Fruit fly (Drosophila melanogaster): ENCODE results near the gene CG18628.

Gene CG18628

DNA sequence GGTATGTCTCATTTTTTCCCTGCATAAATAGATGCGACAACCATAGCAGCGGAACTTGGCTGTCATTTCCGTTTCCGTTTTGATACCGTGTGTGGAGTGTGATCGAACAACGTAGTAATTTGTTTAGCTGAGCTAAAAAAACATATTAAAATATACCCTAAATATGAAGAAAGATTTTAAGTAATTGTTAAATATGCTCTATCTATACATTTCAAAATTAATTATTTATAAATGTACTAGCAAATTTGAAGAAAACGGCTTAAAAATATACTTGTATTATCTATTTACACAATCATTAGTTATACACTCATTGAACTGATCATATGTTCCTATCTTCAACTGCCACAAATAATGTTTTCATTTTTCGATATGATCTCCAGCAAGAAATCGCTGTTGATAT, 13.3 kb upstream of the CG18628 start, which contains the start of gene CG34238:
Gene CG34238 (plus strand): TSS at position 301 of the 400 bp plus-strand sequence.
- no peak for TF ChIP-seq CG9139 (GFP tag; optimal IDR thresholded peaks at IDR 0.05)
- TF ChIP-seq pdm3 (GFP tag; optimal IDR thresholded peaks at IDR 0.05), result no peak
- no peak for TF ChIP-seq CG6276 (GFP tag; optimal IDR thresholded peaks at IDR 0.05)
- TF ChIP-seq vri (GFP tag; optimal IDR thresholded peaks at IDR 0.05), result no peak
- TF ChIP-seq CG1621 (tag; optimal IDR thresholded peaks at IDR 0.05), result no peak
- TF ChIP-seq spab (GFP tag; optimal IDR thresholded peaks at IDR 0.05), result no peak
- no peak for TF ChIP-seq Sox15 (GFP tag; optimal IDR thresholded peaks at IDR 0.05)
- no peak for TF ChIP-seq CG32006 (GFP tag; optimal IDR thresholded peaks at IDR 0.05)
- no peak for TF ChIP-seq CG6808 (GFP tag; optimal IDR thresholded peaks at IDR 0.05)
- no peak for TF ChIP-seq lz (GFP tag; optimal IDR thresholded peaks at IDR 0.05)
- no peak for TF ChIP-seq topi (GFP tag; optimal IDR thresholded peaks at IDR 0.05)
- TF ChIP-seq Lpt (GFP tag; optimal IDR thresholded peaks at IDR 0.05), result no peak
- TF ChIP-seq fd85E (GFP tag; optimal IDR thresholded peaks at IDR 0.05), result no peak
- TF ChIP-seq Hr4 (GFP tag; optimal IDR thresholded peaks at IDR 0.05), result no peak
- no peak for TF ChIP-seq ss (GFP tag; optimal IDR thresholded peaks at IDR 0.05)
- TF ChIP-seq CG6792 (GFP tag; optimal IDR thresholded peaks at IDR 0.05), result no peak
- no peak for TF ChIP-seq svp (GFP tag)
- no peak for TF ChIP-seq Sox102F (GFP tag; optimal IDR thresholded peaks at IDR 0.05)
- TF ChIP-seq Sox14 (GFP tag; optimal IDR thresholded peaks at IDR 0.05), result no peak
- no peak for TF ChIP-seq salr (GFP tag; optimal IDR thresholded peaks at IDR 0.05)

DNA sequence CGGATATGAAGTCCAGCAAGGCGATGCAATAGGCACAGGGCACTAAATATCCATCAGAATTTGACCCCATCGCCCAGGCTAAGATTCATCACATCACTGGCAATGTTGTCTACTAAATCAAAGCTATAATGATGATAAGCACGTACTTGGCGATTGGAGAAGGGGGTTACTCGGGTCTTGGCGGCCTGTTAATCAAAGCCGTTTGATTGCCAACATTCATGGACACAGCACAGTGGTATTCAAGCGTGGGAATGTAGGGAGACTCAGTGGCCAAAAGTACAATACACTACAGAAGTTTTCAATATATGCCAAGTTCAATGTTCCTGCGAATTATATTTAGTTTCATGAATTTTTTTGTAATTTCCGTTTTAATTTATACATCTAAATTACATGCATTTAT, 11.2 kb upstream of the CG18628 start, which contains the start of gene CG14151:
Gene CG14151 (minus strand): TSS at position 101 of the 400 bp plus-strand sequence.
- no peak for TF ChIP-seq CG16779 (tag; optimal IDR thresholded peaks at IDR 0.05)
- no peak for TF ChIP-seq CG6792 (GFP tag; optimal IDR thresholded peaks at IDR 0.05)
- TF ChIP-seq CG6163 (GFP tag; IDR thresholded peaks at IDR 0.05), result no peak
- no peak for TF ChIP-seq CG3032 (tag; optimal IDR thresholded peaks at IDR 0.05)
- TF ChIP-seq Sox15 (GFP tag; optimal IDR thresholded peaks at IDR 0.05), result no peak
- no peak for TF ChIP-seq CG8632 (GFP tag; optimal IDR thresholded peaks at IDR 0.05)
- TF ChIP-seq lz (GFP tag; optimal IDR thresholded peaks at IDR 0.05), result no peak
- TF ChIP-seq topi (GFP tag; optimal IDR thresholded peaks at IDR 0.05), result no peak
- TF ChIP-seq CG6854 (GFP tag; optimal IDR thresholded peaks at IDR 0.05), result no peak

DNA sequence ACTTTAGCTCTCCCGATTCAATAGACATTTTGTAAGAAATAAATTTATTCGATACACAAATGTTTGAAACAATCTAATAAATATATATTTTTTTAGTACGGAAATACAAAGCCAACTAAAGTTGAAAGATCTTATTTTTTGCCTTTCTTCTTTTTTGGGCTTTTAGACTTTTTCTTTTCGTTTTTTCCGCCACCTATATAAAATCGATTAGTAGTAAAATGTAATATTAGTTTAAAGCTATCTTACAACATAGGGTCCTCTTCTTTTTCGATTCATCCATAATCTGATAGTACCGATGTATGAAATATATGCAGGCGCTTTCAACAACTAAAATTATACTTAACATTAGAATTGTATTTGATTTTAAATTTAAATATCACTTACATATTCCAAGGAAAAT, 9.6 kb upstream of the CG18628 start, which contains the start of gene CG42536:
Gene CG42536 (minus strand): TSS at position 101 of the 400 bp plus-strand sequence.
- TF ChIP-seq Eip78C (GFP tag) (no peak), CG6276 (GFP tag; optimal IDR thresholded peaks at IDR 0.05) (no peak), CG15336 (GFP tag; IDR thresholded peaks at IDR 0.05) (no peak), CG9139 (GFP tag; optimal IDR thresholded peaks at IDR 0.05) (no peak), Met (GFP tag; optimal IDR thresholded peaks at IDR 0.05) (no peak), CG8119 (GFP tag; IDR thresholded peaks at IDR 0.05) (no peak), spab (GFP tag; optimal IDR thresholded peaks at IDR 0.05) (no peak), Sox102F (GFP tag; optimal IDR thresholded peaks at IDR 0.05) (no peak), CG34406 (GFP tag; optimal IDR thresholded peaks at IDR 0.05) (no peak), svp (GFP tag) (no peak), CG3919 (GFP tag; optimal IDR thresholded peaks at IDR 0.05) (no peak), vri (GFP tag; optimal IDR thresholded peaks at IDR 0.05) (no peak), acj6 (GFP tag; optimal IDR thresholded peaks at IDR 0.05) (no peak), CG10631 (GFP tag; optimal IDR thresholded peaks at IDR 0.05) (no peak), fd85E (GFP tag; optimal IDR thresholded peaks at IDR 0.05) (no peak), CG3032 (tag; optimal IDR thresholded peaks at IDR 0.05) (no peak), Lpt (GFP tag; optimal IDR thresholded peaks at IDR 0.05) (no peak), CG11762 (GFP tag; optimal IDR thresholded peaks at IDR 0.05; ENCODE audit: insufficient read depth) (no peak), net (GFP tag; optimal IDR thresholded peaks at IDR 0.05) (no peak)

DNA sequence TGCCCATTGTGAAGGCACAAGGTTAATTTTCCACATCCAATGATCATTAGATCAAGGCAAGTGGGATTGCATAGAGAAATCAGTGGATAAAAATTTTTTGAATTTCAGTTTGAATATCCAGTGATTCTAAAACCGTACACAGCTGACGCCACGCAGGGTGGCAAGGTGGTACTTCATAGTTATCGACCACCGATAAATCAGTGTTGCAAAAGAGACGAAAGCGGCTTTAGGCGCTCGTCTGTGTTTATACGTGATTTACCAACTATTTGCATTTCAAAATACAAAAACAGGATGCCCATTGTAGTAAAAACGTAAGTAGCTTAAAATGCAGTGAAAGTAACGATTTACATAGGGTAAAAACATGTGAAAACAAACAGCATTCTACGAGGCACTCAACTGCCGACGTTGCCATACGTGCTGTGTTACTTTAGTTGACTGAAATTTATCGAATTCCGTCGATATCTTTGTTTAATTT, 8.6 kb upstream of the CG18628 start, which contains the start of the genes CG42535, CG34001 and hay:
Gene CG42535 (minus strand): TSS at position 51 of the 475 bp plus-strand sequence.
Gene CG34001 (plus strand): TSS at position 195 of the 475 bp plus-strand sequence.
Gene hay (plus strand): TSS at position 195 of the 475 bp plus-strand sequence.
- TF ChIP-seq CG4318 (GFP tag; optimal IDR thresholded peaks at IDR 0.05), result no peak
- no peak for TF ChIP-seq Ets21C (GFP tag; optimal IDR thresholded peaks at IDR 0.05)
- no peak for TF ChIP-seq CG3032 (tag; optimal IDR thresholded peaks at IDR 0.05)
- peak; percentile 45 for TF ChIP-seq Sox14 (GFP tag; optimal IDR thresholded peaks at IDR 0.05)
- TF ChIP-seq Hr38 (GFP tag; optimal IDR thresholded peaks at IDR 0.05), result no peak
